Fruit fly (Drosophila melanogaster) whole organism, embryonic: ENCODE results near the gene Vps2.

Experiments
- Awh ChIP-seq: fragments of 200-800 bp; sonication (Bioruptor generic); IDR thresholded peaks from 2 replicates; pipeline ENCODE4, ENCODE4 v1.3.6; 2022; ENCODE audit warnings: missing biosample characterization, missing genetic modification characterization
- B-H2 ChIP-seq: fragments of 200-800 bp; sonication (Bioruptor generic); optimal IDR thresholded peaks from 2 replicates; lab custom pipeline; 2018; ENCODE audit warnings: missing biosample characterization, mild to moderate bottlenecking, missing genetic modification characterization
- Bdp1 ChIP-seq: fragments of 200-800 bp; sonication (Bioruptor generic); optimal IDR thresholded peaks from 3 replicates; lab custom pipeline; 2016; ENCODE audit warnings: missing biosample characterization, missing genetic modification characterization
- Bgb ChIP-seq: fragments of 200-800 bp; sonication (Bioruptor generic); IDR thresholded peaks from 2 replicates; pipeline ENCODE4 v1.3.6; 2022; ENCODE audit warnings: missing biosample characterization, missing genetic modification characterization; ENCODE audit not compliant: partially characterized antibody
- Blimp-1 ChIP-seq: fragments of 200-800 bp; sonication (Bioruptor generic); optimal IDR thresholded peaks from 3 replicates; lab custom pipeline; 2018; ENCODE audit warnings: missing biosample characterization, missing genetic modification characterization, mild to moderate bottlenecking, moderate library complexity, missing genetic modification reagents
- CG1024 ChIP-seq: fragments of 200-800 bp; sonication (Bioruptor generic); IDR thresholded peaks from 2 replicates; pipeline ENCODE4 v1.3.6; 2022; ENCODE audit warnings: missing biosample characterization, missing genetic modification characterization
- CG14050 ChIP-seq: fragments of 200-800 bp; sonication (Bioruptor generic); IDR thresholded peaks from 3 replicates; pipeline ENCODE4 v1.3.6; 2022; ENCODE audit warnings: missing biosample characterization, missing genetic modification characterization
- CG14710 ChIP-seq: fragments of 200-800 bp; sonication (Bioruptor generic); optimal IDR thresholded peaks from 3 replicates; lab custom pipeline; 2019; ENCODE audit warnings: missing biosample characterization, mild to moderate bottlenecking, missing genetic modification characterization, moderate library complexity
- CG15601 ChIP-seq: fragments of 200-800 bp; sonication (Bioruptor generic); optimal IDR thresholded peaks from 3 replicates; lab custom pipeline; 2019; ENCODE audit warnings: missing biosample characterization, mild to moderate bottlenecking, missing genetic modification characterization, moderate library complexity
- CG15696 ChIP-seq: fragments of 200-800 bp; sonication (Bioruptor generic); optimal IDR thresholded peaks from 2 replicates; lab custom pipeline; 2019; ENCODE audit warnings: missing biosample characterization, mild to moderate bottlenecking, missing genetic modification characterization, moderate library complexity
- CG16779 ChIP-seq: fragments of 200-800 bp; sonication (Bioruptor generic); IDR thresholded peaks from 2 replicates; pipeline ENCODE4 v1.3.6; 2022; ENCODE audit warnings: missing biosample characterization, missing genetic modification characterization
- CG16813 ChIP-seq: fragments of 200-800 bp; sonication (Bioruptor generic); IDR thresholded peaks from 3 replicates; pipeline ENCODE4 v1.3.6; 2022; ENCODE audit warnings: missing biosample characterization, missing genetic modification characterization; ENCODE audit not compliant: partially characterized antibody
- CG17361 ChIP-seq: fragments of 200-800 bp; sonication (Bioruptor generic); IDR thresholded peaks from 3 replicates; pipeline ENCODE4 v1.3.6; 2022; ENCODE audit warnings: missing biosample characterization, missing genetic modification characterization
- CG17829 ChIP-seq: fragments of 200-800 bp; optimal IDR thresholded peaks from 2 replicates; lab custom pipeline; 2019; ENCODE audit warnings: missing biosample characterization, mild to moderate bottlenecking, missing genetic modification characterization, moderate library complexity
- CG18599 ChIP-seq: fragments of 200-800 bp; sonication (Bioruptor generic); optimal IDR thresholded peaks from 3 replicates; lab custom pipeline; 2017; ENCODE audit warnings: missing biosample characterization, missing genetic modification characterization, mild to moderate bottlenecking, moderate library complexity, missing genetic modification reagents
- CG2678 ChIP-seq: fragments of 200-800 bp; sonication (Bioruptor generic); optimal IDR thresholded peaks from 3 replicates; lab custom pipeline; 2019; ENCODE audit warnings: missing biosample characterization, mild to moderate bottlenecking, missing genetic modification characterization, moderate library complexity
- CG31365 ChIP-seq: fragments of 200-800 bp; sonication (Bioruptor generic); optimal IDR thresholded peaks from 2 replicates; lab custom pipeline; 2018; ENCODE audit warnings: missing biosample characterization, mild to moderate bottlenecking, missing genetic modification characterization
- CG3281 ChIP-seq: fragments of 200-800 bp; sonication (Bioruptor generic); optimal IDR thresholded peaks from 3 replicates; lab custom pipeline; 2017; ENCODE audit warnings: missing biosample characterization, mild to moderate bottlenecking, missing genetic modification characterization
- CG43689 ChIP-seq: fragments of 200-800 bp; sonication (Bioruptor generic); IDR thresholded peaks from 2 replicates; pipeline ENCODE4 v1.3.6; 2022; ENCODE audit warnings: missing biosample characterization, missing genetic modification characterization
- CG6689 ChIP-seq: fragments of 200-800 bp; sonication (Bioruptor generic); IDR thresholded peaks from 2 replicates; pipeline ENCODE4 v1.3.6; 2022; ENCODE audit warnings: missing biosample characterization, missing genetic modification characterization
- CG7556 ChIP-seq: fragments of 200-800 bp; sonication (Bioruptor generic); optimal IDR thresholded peaks from 2 replicates; lab custom pipeline; 2017; ENCODE audit warnings: missing biosample characterization, mild to moderate bottlenecking, missing genetic modification characterization
- CG7745 ChIP-seq: fragments of 200-800 bp; sonication (Bioruptor generic); optimal IDR thresholded peaks from 2 replicates; lab custom pipeline; 2018; ENCODE audit warnings: missing biosample characterization, mild to moderate bottlenecking, missing genetic modification characterization, moderate library complexity
- CG9797 ChIP-seq: fragments of 200-800 bp; sonication (Bioruptor generic); optimal IDR thresholded peaks from 3 replicates; lab custom pipeline; 2018; ENCODE audit warnings: missing biosample characterization, mild to moderate bottlenecking, missing genetic modification characterization
- Doc3 ChIP-seq: fragments of 200-800 bp; sonication (Bioruptor generic); IDR thresholded peaks from 3 replicates; pipeline ENCODE4 v1.3.6; 2022; ENCODE audit warnings: missing biosample characterization, missing genetic modification characterization; ENCODE audit not compliant: partially characterized antibody
- Ets65A ChIP-seq: fragments of 200-800 bp; sonication (Bioruptor generic); peaks from one replicate; lab custom pipeline; 2016; ENCODE audit warnings: missing biosample characterization, missing genetic modification characterization
- Hey ChIP-seq: fragments of 200-800 bp; sonication (Bioruptor generic); optimal IDR thresholded peaks from 3 replicates; lab custom pipeline; 2018; ENCODE audit warnings: missing biosample characterization, mild to moderate bottlenecking, missing genetic modification characterization
- Sox102F ChIP-seq: fragments of 200-800 bp; sonication (Bioruptor generic); optimal IDR thresholded peaks from 2 replicates; lab custom pipeline; 2018; ENCODE audit warnings: missing biosample characterization, mild to moderate bottlenecking, missing genetic modification characterization, moderate library complexity
- Xbp1 ChIP-seq: fragments of 200-800 bp; sonication (Bioruptor generic); optimal IDR thresholded peaks from 3 replicates; lab custom pipeline; 2016; ENCODE audit warnings: missing biosample characterization, mild to moderate bottlenecking, missing genetic modification characterization
- cas ChIP-seq: fragments of 200-800 bp; sonication (Bioruptor generic); IDR thresholded peaks from 2 replicates; pipeline ENCODE4 v1.3.6; 2022; ENCODE audit warnings: missing biosample characterization, missing genetic modification characterization
- crp ChIP-seq, 2 experiments: fragments of 200-800 bp; sonication (Bioruptor generic); optimal IDR thresholded peaks; 2 replicates in 1 of 2; 3 replicates in 1 of 2; lab custom pipeline; 2017; ENCODE audit warnings: missing biosample characterization in 2 of 2, missing genetic modification characterization in 2 of 2, mild to moderate bottlenecking in 1 of 2, moderate library complexity in 1 of 2
- da ChIP-seq: fragments of 200-800 bp; sonication (Bioruptor generic); optimal IDR thresholded peaks from 2 replicates; lab custom pipeline; 2016; ENCODE audit warnings: missing biosample characterization, missing genetic modification characterization
- dimm ChIP-seq: fragments of 200-800 bp; sonication (Bioruptor generic); IDR thresholded peaks from 2 replicates; pipeline ENCODE4 v1.3.6; 2022; ENCODE audit warnings: missing biosample characterization, missing genetic modification characterization
- ems ChIP-seq: fragments of 200-800 bp; sonication (Bioruptor generic); optimal IDR thresholded peaks from 3 replicates; lab custom pipeline; 2016; ENCODE audit warnings: missing biosample characterization, missing genetic modification characterization
- hth ChIP-seq: fragments of >200 bp; optimal IDR thresholded peaks from 2 replicates; lab custom pipeline; 2017; ENCODE audit warnings: inconsistent platforms
- jigr1 ChIP-seq: fragments of 200-800 bp; sonication (Bioruptor generic); IDR thresholded peaks from 3 replicates; pipeline ENCODE4 v1.3.6; 2022; ENCODE audit warnings: missing biosample characterization, missing genetic modification characterization
- jumu ChIP-seq: fragments of 200-800 bp; sonication (Bioruptor generic); optimal IDR thresholded peaks from 3 replicates; lab custom pipeline; 2016; ENCODE audit warnings: missing biosample characterization, missing genetic modification characterization
- kah ChIP-seq: fragments of 200-800 bp; sonication (Bioruptor generic); optimal IDR thresholded peaks from 2 replicates; lab custom pipeline; 2018; ENCODE audit warnings: missing biosample characterization, mild to moderate bottlenecking, missing genetic modification characterization
- lbe ChIP-seq: fragments of 200-800 bp; sonication (Bioruptor generic); optimal IDR thresholded peaks from 2 replicates; lab custom pipeline; 2016; ENCODE audit warnings: missing biosample characterization, mild to moderate bottlenecking, missing genetic modification characterization
- lilli ChIP-seq: fragments of 200-800 bp; sonication (Bioruptor generic); optimal IDR thresholded peaks from 3 replicates; lab custom pipeline; 2016; ENCODE audit warnings: missing biosample characterization, missing genetic modification characterization
- nom ChIP-seq: fragments of 200-800 bp; sonication (Bioruptor generic); optimal IDR thresholded peaks from 2 replicates; lab custom pipeline; 2017; ENCODE audit warnings: missing biosample characterization, missing genetic modification characterization, mild to moderate bottlenecking, moderate library complexity, missing genetic modification reagents
- pnt ChIP-seq: fragments of 200-800 bp; sonication (Bioruptor generic); optimal IDR thresholded peaks from 3 replicates; lab custom pipeline; 2016; ENCODE audit warnings: missing biosample characterization, missing genetic modification characterization
- sna ChIP-seq: fragments of 200-800 bp; sonication (Bioruptor generic); IDR thresholded peaks from 2 replicates; pipeline ENCODE4 v1.3.6; 2022; ENCODE audit warnings: missing biosample characterization, missing genetic modification characterization; ENCODE audit not compliant: partially characterized antibody
- sqz ChIP-seq: fragments of 200-800 bp; sonication (Bioruptor generic); optimal IDR thresholded peaks from 3 replicates; lab custom pipeline; 2018; ENCODE audit warnings: missing biosample characterization, mild to moderate bottlenecking, missing genetic modification characterization
- trh ChIP-seq: fragments of 200-800 bp; sonication (Bioruptor generic); optimal IDR thresholded peaks from 2 replicates; lab custom pipeline; 2016; ENCODE audit warnings: missing biosample characterization, missing genetic modification characterization
- wdn ChIP-seq: fragments of 200-800 bp; sonication (Bioruptor generic); IDR thresholded peaks from 2 replicates; pipeline ENCODE4 v1.3.6; 2022; ENCODE audit warnings: missing biosample characterization, missing genetic modification characterization
- wor ChIP-seq: fragments of 200-800 bp; sonication (Bioruptor generic); IDR thresholded peaks from 2 replicates; pipeline ENCODE4 v1.3.6; 2022; ENCODE audit warnings: missing biosample characterization, missing genetic modification characterization
- yki ChIP-seq: fragments of >200 bp; optimal IDR thresholded peaks from 3 replicates; lab custom pipeline; 2018
- zen2 ChIP-seq: fragments of 200-800 bp; sonication (Bioruptor generic); IDR thresholded peaks from 3 replicates; pipeline ENCODE4 v1.3.6; 2022; ENCODE audit warnings: missing biosample characterization, missing genetic modification characterization; ENCODE audit not compliant: partially characterized antibody
- zf30C ChIP-seq: fragments of 200-800 bp; sonication (Bioruptor generic); optimal IDR thresholded peaks from 3 replicates; lab custom pipeline; 2018; ENCODE audit warnings: missing biosample characterization, mild to moderate bottlenecking, missing genetic modification characterization

Gene Vps2

DNA sequence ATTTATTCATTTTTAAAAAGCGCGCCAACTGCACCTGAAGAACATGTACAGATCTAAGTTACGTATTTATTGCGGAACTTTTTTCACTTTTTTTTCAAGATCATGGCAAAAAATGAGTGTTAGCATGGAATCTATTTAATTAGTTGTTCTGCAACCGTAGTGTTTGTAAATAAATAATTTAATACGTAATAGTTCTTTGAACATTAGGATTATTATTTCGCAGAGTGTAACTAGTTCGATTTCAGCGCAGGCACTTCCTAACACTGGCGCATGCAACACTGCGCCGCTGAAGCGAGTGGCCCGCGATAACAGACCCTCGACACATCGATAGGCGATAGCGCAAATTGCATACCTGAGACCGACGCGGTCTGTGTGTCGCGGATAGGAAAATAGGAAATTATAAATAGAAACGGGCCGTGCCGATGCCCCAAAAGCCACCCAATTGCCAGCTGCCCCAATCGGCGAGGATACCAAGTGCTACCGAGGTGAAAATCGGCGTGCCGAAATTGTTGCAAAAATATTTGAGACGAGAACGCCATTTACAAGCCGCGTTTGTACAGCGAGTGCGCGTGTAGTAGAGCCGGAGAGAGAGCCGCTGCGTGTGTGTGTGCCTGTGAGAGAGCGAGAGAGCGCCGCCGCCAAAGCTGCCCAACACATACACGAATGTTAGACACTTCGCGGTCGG, 11.1 kb upstream of the Vps2 start, which contains the start of gene gro (continued):
- TF ChIP-seq CG15696 (peak; percentile 51), Blimp-1 (GFP tag; lab: Kevin White, UChicago) (peak; percentile 55), CG17361 (no peak), CG17829 (tag; lab: Kevin White, UChicago) (peak; percentile 69), CG14050 (0 out of 3 replicates have a peak, but pooled peaks have one; percentile 11), CG14710 (tag; lab: Kevin White, UChicago) (peak; percentile 84), Doc3 (peak; percentile 59; the same call in 2 of the 3 replicates), lilli (peak; percentile 83), kah (GFP tag; lab: Kevin White, UChicago) (no peak), zf30C (GFP tag; lab: Kevin White, UChicago) (peak; percentile 99), CG9797 (GFP tag; lab: Kevin White, UChicago) (peak; percentile 54), CG16813 (peak; percentile 78), CG16779 (GFP tag; lab: Robert Waterston, UW) (peak; percentile 75; the same call in 1 of the 2 replicates), trh (GFP tag; lab: Kevin White, UChicago) (peak; percentile 15), sqz (GFP tag; lab: Kevin White, UChicago) (no peak), zen2 (GFP tag; lab: Robert Waterston, UW) (peak; percentile 26; the same call in 1 of the 3 replicates), Awh (GFP tag; lab: Robert Waterston, UW) (no peak; the same call in 1 of the 2 replicates), cas (0 out of 2 replicates have a peak, but pooled peaks have one; percentile 48), CG1024 (GFP tag; lab: Robert Waterston, UW) (peak; percentile 67), Sox102F (GFP tag; lab: Kevin White, UChicago) (peak; percentile 63), lbe (peak; percentile 49), CG31365 (tag; lab: Kevin White, UChicago) (no peak), yki (peak; percentile 54), CG7745 (tag; lab: Kevin White, UChicago) (no peak), crp (GFP tag; optimal IDR thresholded peaks at IDR 0.05; lab: Kevin White, UChicago) (peak in 1 of 2 experiments; percentile 18), nom (no peak), wor (GFP tag; lab: Robert Waterston, UW) (peak; percentile 23; the same call in 1 of the 2 replicates), ems (GFP tag; lab: Kevin White, UChicago) (peak; percentile 81), wdn (GFP tag; lab: Robert Waterston, UW) (no peak), Xbp1 (GFP tag; lab: Kevin White, UChicago) (peak; percentile 81), sna (peak; percentile 82; the same call in 1 of the 2 replicates), B-H2 (GFP tag; lab: Kevin White, UChicago) (peak; percentile 78), Hey (tag; lab: Kevin White, UChicago) (peak; percentile 39), hth (lab: Kevin White, UChicago) (no peak), CG18599 (peak; percentile 76), CG6689 (GFP tag; lab: Robert Waterston, UW) (peak; percentile 46; the same call in 1 of the 2 replicates), da (GFP tag; lab: Kevin White, UChicago) (peak; percentile 55), CG2678 (tag; lab: Kevin White, UChicago) (peak; percentile 26), jumu (GFP tag; lab: Kevin White, UChicago) (peak; percentile 78), CG43689 (GFP tag; lab: Robert Waterston, UW) (no peak), Bdp1 (peak; percentile 66), CG15601 (peak; percentile 47), CG7556 (GFP tag; lab: Kevin White, UChicago) (peak; percentile 39), jigr1 (GFP tag; lab: Robert Waterston, UW) (no peak), Ets65A (peak; percentile 97), CG3281 (GFP tag; lab: Kevin White, UChicago) (peak; percentile 56), dimm (GFP tag; lab: Robert Waterston, UW) (0 out of 2 replicates have a peak, but pooled peaks have one; percentile 25), pnt (GFP tag; lab: Kevin White, UChicago) (peak; percentile 46), Bgb (GFP tag; lab: Robert Waterston, UW) (peak; percentile 90)
